Fruit fly (Drosophila melanogaster): Measurements from ENCODE around the gene nej.
A peak's percentile ranks its signal among the peaks of the same experiment; 100 is the strongest.

Gene nej

dm6 chrX:9658865-9659339 is 28.0 kb downstream of the nej start, which contains the start of gene Ptpmeg2 (continued):
- peak; percentile 93 for TF ChIP-seq zen2 (GFP tag; IDR thresholded peaks at IDR 0.05; ENCODE audit: partially characterized antibody)
- peak; percentile 89 for TF ChIP-seq CG15514 (GFP tag; optimal IDR thresholded peaks at IDR 0.05)
- TF ChIP-seq CG31224 (GFP tag; IDR thresholded peaks at IDR 0.05), result no peak
- peak; percentile 70; the same call in 2 of the 3 replicates for TF ChIP-seq Mrtf (GFP tag; IDR thresholded peaks at IDR 0.05)
- no peak for TF ChIP-seq CG15479 (GFP tag; optimal IDR thresholded peaks at IDR 0.05)
- peak; percentile 91 for TF ChIP-seq knrl (GFP tag; IDR thresholded peaks at IDR 0.05; ENCODE audit: partially characterized antibody)
- peak; percentile 45 for TF ChIP-seq CG4820 (GFP tag; optimal IDR thresholded peaks at IDR 0.05)
- TF ChIP-seq Atf-2 (GFP tag; optimal IDR thresholded peaks at IDR 0.05), result peak; percentile 64
- peak; percentile 84 for TF ChIP-seq CG8290 (GFP tag; optimal IDR thresholded peaks at IDR 0.05)
- TF ChIP-seq CG8290 (tag; optimal IDR thresholded peaks at IDR 0.05), result peak; percentile 57 to 79
- TF ChIP-seq ase (GFP tag; IDR thresholded peaks at IDR 0.05), result peak; percentile 57; the same call in 1 of the 3 replicates
- peak; percentile 83 for TF ChIP-seq Scr (GFP tag; IDR thresholded peaks at IDR 0.05; ENCODE audit: partially characterized antibody)
- TF ChIP-seq Dek (tag; optimal IDR thresholded peaks at IDR 0.05), result peak; percentile 51
- TF ChIP-seq caup (GFP tag; optimal IDR thresholded peaks at IDR 0.05; ENCODE audit: severe bottlenecking), result peak; percentile 75
- TF ChIP-seq H15 (GFP tag; IDR thresholded peaks at IDR 0.05), result 0 out of 3 replicates have a peak, but pooled peaks have one; percentile 23
- peak; percentile 51 for TF ChIP-seq Dad (GFP tag; optimal IDR thresholded peaks at IDR 0.05)
- TF ChIP-seq CG3847 (GFP tag; IDR thresholded peaks at IDR 0.05), result peak; percentile 71
- no peak for TF ChIP-seq wor (GFP tag; IDR thresholded peaks at IDR 0.05)
- TF ChIP-seq org-1 (GFP tag; optimal IDR thresholded peaks at IDR 0.05), result no peak
- TF ChIP-seq CG7987 (GFP tag; optimal IDR thresholded peaks at IDR 0.05), result peak; percentile 76
- peak; percentile 60 for TF ChIP-seq sug (tag; optimal IDR thresholded peaks at IDR 0.05)
- TF ChIP-seq HLH4C (GFP tag; IDR thresholded peaks at IDR 0.05; ENCODE audit: partially characterized antibody), result peak; percentile 91
- TF ChIP-seq CG7372 (GFP tag; IDR thresholded peaks at IDR 0.05), result peak; percentile 45; the same call in 1 of the 2 replicates
- TF ChIP-seq Aef1 (GFP tag; IDR thresholded peaks at IDR 0.05), result peak; percentile 58
- TF ChIP-seq lbe (GFP tag; optimal IDR thresholded peaks at IDR 0.05), result peak; percentile 28
- TF ChIP-seq disco-r (GFP tag; optimal IDR thresholded peaks at IDR 0.05), result no peak
- peak; percentile 30; the same call in 1 of the 2 replicates for TF ChIP-seq CG4404 (GFP tag; IDR thresholded peaks at IDR 0.05)
- peak; percentile 2 for TF ChIP-seq HLHmδ (GFP tag; optimal IDR thresholded peaks at IDR 0.05)
- peak; percentile 32 for TF ChIP-seq kah (GFP tag; optimal IDR thresholded peaks at IDR 0.05)
- peak; percentile 97 for TF ChIP-seq amos (GFP tag; IDR thresholded peaks at IDR 0.05; ENCODE audit: partially characterized antibody)
- peak; percentile 83 for TF ChIP-seq CG16813 (GFP tag; IDR thresholded peaks at IDR 0.05; ENCODE audit: partially characterized antibody)
- TF ChIP-seq CG1603 (tag; optimal IDR thresholded peaks at IDR 0.05), result peak; percentile 81
- TF ChIP-seq Six4 (GFP tag; optimal IDR thresholded peaks at IDR 0.05), result peak; percentile 37
- TF ChIP-seq Sin3A (optimal IDR thresholded peaks at IDR 0.05), result peak; percentile 28
- no peak for TF ChIP-seq p53 (GFP tag; optimal IDR thresholded peaks at IDR 0.05)
- peak; percentile 59 for TF ChIP-seq slp2 (GFP tag; optimal IDR thresholded peaks at IDR 0.05)
- peak; percentile 88 for TF ChIP-seq sens (GFP tag)
- TF ChIP-seq hkb (optimal IDR thresholded peaks at IDR 0.05), result no peak
- TF ChIP-seq hkb (GFP tag; IDR thresholded peaks at IDR 0.05), result peak; percentile 41; the same call in 1 of the 2 replicates
- peak; percentile 70 for TF ChIP-seq jumu (GFP tag; optimal IDR thresholded peaks at IDR 0.05)
- peak; percentile 24 for TF ChIP-seq D19A (tag; optimal IDR thresholded peaks at IDR 0.05)
- peak; percentile 67 for TF ChIP-seq sqz (GFP tag; optimal IDR thresholded peaks at IDR 0.05)
- TF ChIP-seq CG17568 (GFP tag; optimal IDR thresholded peaks at IDR 0.05), result peak; percentile 70
- peak; percentile 43 for TF ChIP-seq CG4424 (GFP tag; optimal IDR thresholded peaks at IDR 0.05)
- TF ChIP-seq cas (GFP tag; IDR thresholded peaks at IDR 0.05), result no peak
- peak; percentile 19 for TF ChIP-seq tio (GFP tag; optimal IDR thresholded peaks at IDR 0.05)
- TF ChIP-seq CG10321 (GFP tag; IDR thresholded peaks at IDR 0.05), result no peak
- TF ChIP-seq B-H1 (GFP tag; IDR thresholded peaks at IDR 0.05), result no peak
- peak; percentile 93 for TF ChIP-seq Opbp (GFP tag; IDR thresholded peaks at IDR 0.05; ENCODE audit: partially characterized antibody)
- TF ChIP-seq croc (GFP tag; conservative IDR thresholded peaks at IDR 0.05), result peak; percentile 22; the same call in 1 of the 3 replicates
- peak; percentile 74 for TF ChIP-seq slbo (GFP tag; IDR thresholded peaks at IDR 0.05)

Measured in whole organism, embryonic.